Fruit fly (Drosophila melanogaster) whole organism, embryonic: ENCODE data around the gene Sgt1.

Experiments used
- B-H1 ChIP-seq: fragments of 200-800 bp; sonication (Bioruptor generic); IDR thresholded peaks from 3 replicates; pipeline ENCODE4 v1.3.6; 2022; ENCODE audit warnings: missing biosample characterization, missing genetic modification characterization
- CG10431 ChIP-seq: fragments of 200-800 bp; sonication (Bioruptor generic); optimal IDR thresholded peaks from 3 replicates; lab custom pipeline; 2018; ENCODE audit warnings: missing biosample characterization, mild to moderate bottlenecking, missing genetic modification characterization
- CG10959 ChIP-seq: fragments of 200-800 bp; sonication (Bioruptor generic); IDR thresholded peaks from 2 replicates; pipeline ENCODE4 v1.3.6; 2022; ENCODE audit warnings: missing biosample characterization, missing genetic modification characterization
- CG10979 ChIP-seq: fragments of 200-800 bp; sonication (Bioruptor generic); optimal IDR thresholded peaks from 2 replicates; lab custom pipeline; 2018; ENCODE audit warnings: missing biosample characterization, mild to moderate bottlenecking, missing genetic modification characterization, moderate library complexity
- CG11456 ChIP-seq: fragments of 200-800 bp; sonication (Bioruptor generic); IDR thresholded peaks from 3 replicates; pipeline ENCODE4 v1.3.6; 2022; ENCODE audit warnings: missing biosample characterization, missing genetic modification characterization
- CG15601 ChIP-seq: fragments of 200-800 bp; sonication (Bioruptor generic); optimal IDR thresholded peaks from 3 replicates; lab custom pipeline; 2019; ENCODE audit warnings: missing biosample characterization, mild to moderate bottlenecking, missing genetic modification characterization, moderate library complexity
- CG2199 ChIP-seq: fragments of 200-800 bp; sonication (Bioruptor generic); IDR thresholded peaks from 3 replicates; pipeline ENCODE4 v1.3.6; 2022; ENCODE audit warnings: missing biosample characterization, missing genetic modification characterization
- CG32767 ChIP-seq: fragments of 200-800 bp; sonication (Bioruptor generic); IDR thresholded peaks from 2 replicates; pipeline ENCODE4 v1.3.6; 2022; ENCODE audit warnings: missing biosample characterization, missing genetic modification characterization
- CG3281 ChIP-seq: fragments of 200-800 bp; sonication (Bioruptor generic); optimal IDR thresholded peaks from 3 replicates; lab custom pipeline; 2017; ENCODE audit warnings: missing biosample characterization, mild to moderate bottlenecking, missing genetic modification characterization
- CG33557 ChIP-seq: fragments of 200-800 bp; sonication (Bioruptor generic); optimal IDR thresholded peaks from 2 replicates; lab custom pipeline; 2019; ENCODE audit warnings: missing biosample characterization, mild to moderate bottlenecking, missing genetic modification characterization, moderate library complexity
- CG3726 ChIP-seq: fragments of 200-800 bp; sonication (Bioruptor generic); IDR thresholded peaks from 3 replicates; pipeline ENCODE4, ENCODE4 v1.3.6; 2022; ENCODE audit warnings: missing biosample characterization, missing genetic modification characterization
- CG4328 ChIP-seq: fragments of 200-800 bp; sonication (Bioruptor generic); optimal IDR thresholded peaks from 3 replicates; lab custom pipeline; 2017; ENCODE audit warnings: missing biosample characterization, missing genetic modification reagents, missing genetic modification characterization
- CG4424 ChIP-seq: fragments of 200-800 bp; sonication (Bioruptor generic); optimal IDR thresholded peaks from 3 replicates; lab custom pipeline; 2016; ENCODE audit warnings: missing biosample characterization, missing genetic modification characterization
- CG7556 ChIP-seq: fragments of 200-800 bp; sonication (Bioruptor generic); optimal IDR thresholded peaks from 2 replicates; lab custom pipeline; 2017; ENCODE audit warnings: missing biosample characterization, mild to moderate bottlenecking, missing genetic modification characterization
- CG9817 ChIP-seq: fragments of 200-800 bp; sonication (Bioruptor generic); optimal IDR thresholded peaks from 2 replicates; lab custom pipeline; 2018; ENCODE audit warnings: missing biosample characterization, mild to moderate bottlenecking, missing genetic modification characterization, moderate library complexity
- CTCF ChIP-seq: fragments of 200-800 bp; sonication (Bioruptor generic); optimal IDR thresholded peaks from 2 replicates; lab custom pipeline; 2017; ENCODE audit warnings: missing biosample characterization, mild to moderate bottlenecking, missing genetic modification characterization, moderate library complexity
- D19B ChIP-seq: fragments of 200-800 bp; sonication (Bioruptor generic); optimal IDR thresholded peaks from 2 replicates; lab custom pipeline; 2017; ENCODE audit warnings: missing biosample characterization, mild to moderate bottlenecking, missing genetic modification characterization
- Deaf1 ChIP-seq: fragments of 200-800 bp; optimal IDR thresholded peaks from 3 replicates; lab custom pipeline; 2019; ENCODE audit warnings: missing biosample characterization, mild to moderate bottlenecking, missing genetic modification characterization, moderate library complexity
- Eip74EF ChIP-seq, 2 experiments: fragments of 200-800 bp in 1 of 2; fragments of >200 bp in 1 of 2; sonication (Bioruptor generic) in 1 of 2; optimal IDR thresholded peaks; 2 replicates each; lab custom pipeline; 2017 to 2019; ENCODE audit warnings: missing biosample characterization in 2 of 2, missing genetic modification characterization in 2 of 2, mild to moderate bottlenecking in 1 of 2, moderate library complexity in 1 of 2
- Ets65A ChIP-seq: fragments of 200-800 bp; sonication (Bioruptor generic); peaks from one replicate; lab custom pipeline; 2016; ENCODE audit warnings: missing biosample characterization, missing genetic modification characterization
- Mad ChIP-seq: fragments of 200-800 bp; sonication (Bioruptor generic); optimal IDR thresholded peaks from 2 replicates; lab custom pipeline; 2016; ENCODE audit warnings: missing biosample characterization, missing genetic modification characterization
- Max ChIP-seq: fragments of 200-800 bp; sonication (Bioruptor generic); optimal IDR thresholded peaks from 2 replicates; lab custom pipeline; 2016; ENCODE audit warnings: missing biosample characterization, mild to moderate bottlenecking, missing genetic modification characterization
- Med ChIP-seq: fragments of 200-800 bp; sonication (Bioruptor generic); peaks from one replicate; lab custom pipeline; 2016; ENCODE audit warnings: missing biosample characterization, missing genetic modification characterization, mild to moderate bottlenecking, inconsistent platforms, moderate library complexity
- Neu2 ChIP-seq: fragments of 200-800 bp; sonication (Bioruptor generic); optimal IDR thresholded peaks from 3 replicates; lab custom pipeline; 2016; ENCODE audit warnings: missing biosample characterization, missing genetic modification characterization, borderline replicate concordance
- Ravus ChIP-seq: fragments of 200-800 bp; sonication (Bioruptor generic); IDR thresholded peaks from 2 replicates; pipeline ENCODE4 v1.3.6; 2022; ENCODE audit warnings: missing biosample characterization, missing genetic modification characterization
- Scr ChIP-seq: fragments of 200-800 bp; sonication (Bioruptor generic); IDR thresholded peaks from 2 replicates; pipeline ENCODE4 v1.3.6; 2022; ENCODE audit warnings: missing biosample characterization, missing genetic modification characterization; ENCODE audit not compliant: partially characterized antibody
- Sox102F ChIP-seq: fragments of 200-800 bp; sonication (Bioruptor generic); optimal IDR thresholded peaks from 2 replicates; lab custom pipeline; 2018; ENCODE audit warnings: missing biosample characterization, mild to moderate bottlenecking, missing genetic modification characterization, moderate library complexity
- Stat92E ChIP-seq, 3 experiments: fragments of >200 bp in 2 of 3; fragments of 200-800 bp in 1 of 3; sonication (Bioruptor generic) in 1 of 3; optimal IDR thresholded peaks; 2 replicates each; lab custom pipeline; 2017 to 2019; ENCODE audit warnings: missing biosample characterization in 3 of 3, missing genetic modification characterization in 3 of 3, mild to moderate bottlenecking in 1 of 3, moderate library complexity in 1 of 3
- ab ChIP-seq: fragments of 200-800 bp; sonication (Bioruptor generic); optimal IDR thresholded peaks from 2 replicates; lab custom pipeline; 2016; ENCODE audit warnings: missing biosample characterization, missing genetic modification characterization
- ap ChIP-seq: fragments of 200-800 bp; sonication (Bioruptor generic); IDR thresholded peaks from 2 replicates; pipeline ENCODE4 v1.3.6; 2022; ENCODE audit warnings: missing biosample characterization, missing genetic modification characterization
- cad ChIP-seq: fragments of >200 bp; optimal IDR thresholded peaks from 2 replicates; lab custom pipeline; 2017; ENCODE audit warnings: missing biosample characterization, missing genetic modification characterization
- chif ChIP-seq, 2 experiments: fragments of 200-800 bp; sonication (Bioruptor generic); optimal IDR thresholded peaks; 3 replicates each; lab custom pipeline; 2016; ENCODE audit warnings: missing biosample characterization in 2 of 2, missing genetic modification characterization in 2 of 2
- crc ChIP-seq: fragments of 200-800 bp; sonication (Bioruptor generic); optimal IDR thresholded peaks from 2 replicates; lab custom pipeline; 2016; ENCODE audit warnings: missing biosample characterization, missing genetic modification characterization
- grau ChIP-seq: fragments of 200-800 bp; optimal IDR thresholded peaks from 3 replicates; lab custom pipeline; 2019; ENCODE audit warnings: missing biosample characterization, mild to moderate bottlenecking, missing genetic modification characterization, moderate library complexity
- hkb ChIP-seq, 2 experiments: fragments of 200-800 bp in 1 of 2; fragments of >200 bp in 1 of 2; sonication (Bioruptor generic) in 1 of 2; IDR thresholded peaks in 1 of 2; optimal IDR thresholded peaks in 1 of 2; 2 replicates each; pipeline versions ENCODE4 v1.3.6 to Lab custom; 2017 to 2022; ENCODE audit warnings: missing biosample characterization in 1 of 2, missing genetic modification characterization in 1 of 2
- insv ChIP-seq, 2 experiments: fragments of 200-800 bp; sonication (Bioruptor generic); optimal IDR thresholded peaks; 3 replicates each; lab custom pipeline; 2016 to 2018; ENCODE audit warnings: missing biosample characterization in 2 of 2, missing genetic modification characterization in 2 of 2
- knrl ChIP-seq: fragments of 200-800 bp; sonication (Bioruptor generic); IDR thresholded peaks from 3 replicates; pipeline ENCODE4 v1.3.6; 2022; ENCODE audit warnings: missing biosample characterization, missing genetic modification characterization; ENCODE audit not compliant: partially characterized antibody
- sc ChIP-seq, 3 experiments: fragments of >200 bp in 2 of 3; fragments of 200-800 bp in 1 of 3; sonication (Bioruptor generic) in 1 of 3; optimal IDR thresholded peaks; 2 replicates in 2 of 3; 3 replicates in 1 of 3; lab custom pipeline; 2017; ENCODE audit warnings: mild to moderate bottlenecking in 1 of 3, missing biosample characterization in 1 of 3, missing genetic modification characterization in 1 of 3, missing genetic modification reagents in 1 of 3
- sisA ChIP-seq: fragments of 200-800 bp; sonication (Bioruptor generic); IDR thresholded peaks from 2 replicates; pipeline ENCODE4 v1.3.6; 2022; ENCODE audit warnings: missing biosample characterization, missing genetic modification characterization
- so ChIP-seq: fragments of 200-800 bp; sonication (Bioruptor generic); IDR thresholded peaks from 3 replicates; pipeline ENCODE4 v1.3.6; 2022; ENCODE audit warnings: missing biosample characterization, missing genetic modification characterization
- tin ChIP-seq: fragments of 200-800 bp; sonication (Bioruptor generic); optimal IDR thresholded peaks from 3 replicates; lab custom pipeline; 2016; ENCODE audit warnings: missing biosample characterization, missing genetic modification characterization
- tll ChIP-seq, 2 experiments: fragments of 200-800 bp in 1 of 2; fragments of >200 bp in 1 of 2; sonication (Bioruptor generic) in 1 of 2; optimal IDR thresholded peaks; 2 replicates each; lab custom pipeline; 2017 to 2019; ENCODE audit warnings: missing biosample characterization in 2 of 2, missing genetic modification characterization in 2 of 2, mild to moderate bottlenecking in 1 of 2, moderate library complexity in 1 of 2
- tx ChIP-seq: fragments of 200-800 bp; sonication (Bioruptor generic); optimal IDR thresholded peaks from 2 replicates; lab custom pipeline; 2016; ENCODE audit warnings: missing biosample characterization, missing genetic modification characterization
- z ChIP-seq: fragments of 200-800 bp; sonication (Bioruptor generic); IDR thresholded peaks from 3 replicates; pipeline ENCODE4 v1.3.6; 2022; ENCODE audit warnings: missing biosample characterization, missing genetic modification characterization

Gene Sgt1

dm6 chr3R:8308515-8308959 lies 3.5 kb upstream of the Sgt1 start, which contains the start of gene tex (continued):
- TF ChIP-seq sc (optimal IDR thresholded peaks at IDR 0.05; lab: Kevin White, UChicago) (no peak), sc (GFP tag; optimal IDR thresholded peaks at IDR 0.05; lab: Kevin White, UChicago) (peak; percentile 15), CG33557 (peak; percentile 73), Max (GFP tag; lab: Kevin White, UChicago) (no peak), tx (no peak), CG7556 (GFP tag; lab: Kevin White, UChicago) (no peak), ab (no peak), CG9817 (tag; lab: Kevin White, UChicago) (no peak), z (GFP tag; lab: Robert Waterston, UW) (no peak), CTCF (GFP tag; lab: Kevin White, UChicago) (peak; percentile 19), Deaf1 (tag; lab: Kevin White, UChicago) (no peak), Mad (GFP tag; lab: Kevin White, UChicago) (no peak), CG10431 (GFP tag; lab: Kevin White, UChicago) (peak; percentile 31), B-H1 (GFP tag; lab: Robert Waterston, UW) (no peak), tin (GFP tag; lab: Kevin White, UChicago) (no peak), grau (tag; lab: Kevin White, UChicago) (no peak), chif (GFP tag; optimal IDR thresholded peaks at IDR 0.05; lab: Kevin White, UChicago) (peak in 1 of 2 experiments; percentile 14), knrl (GFP tag; lab: Robert Waterston, UW) (peak; percentile 27; the same call in 1 of the 3 replicates), Eip74EF (GFP tag; optimal IDR thresholded peaks at IDR 0.05; lab: Kevin White, UChicago) (peak in 1 of 2 experiments; percentile 80), ap (GFP tag; lab: Robert Waterston, UW) (no peak), CG4424 (GFP tag; lab: Kevin White, UChicago) (no peak), CG10959 (no peak)

dm6 chr3R:8307283-8307682 lies 2.2 kb upstream of the Sgt1 start:
- no peak for TF ChIP-seq so (GFP tag; lab: Robert Waterston, UW)
- TF ChIP-seq cad (GFP tag; lab: Kevin White, UChicago) = peak; percentile 82
- peak; percentile 36 for TF ChIP-seq Med (GFP tag; lab: Kevin White, UChicago)
- peak in 1 of 2 experiments; percentile 94 for TF ChIP-seq tll (GFP tag; optimal IDR thresholded peaks at IDR 0.05; lab: Kevin White, UChicago)

- TF ChIP-seq Ravus (GFP tag; lab: Robert Waterston, UW) (no peak), Ets65A (GFP tag; lab: Kevin White, UChicago) (peak; percentile 90), Neu2 (GFP tag; lab: Kevin White, UChicago) (no peak), D19B (GFP tag; lab: Kevin White, UChicago) (no peak), CG3281 (GFP tag; lab: Kevin White, UChicago) (no peak), CG3726 (GFP tag; lab: Robert Waterston, UW) (no peak)
Observed at dm6 chr3R:8306927-8307261, 1.8 kb upstream of the Sgt1 start.

- no peak for TF ChIP-seq CG10431 (GFP tag; lab: Kevin White, UChicago)
- TF ChIP-seq crc (GFP tag; lab: Kevin White, UChicago) = no peak
- peak; percentile 19 for TF ChIP-seq Scr (GFP tag; lab: Robert Waterston, UW)
- peak; percentile 33 for TF ChIP-seq Med (GFP tag; lab: Kevin White, UChicago)
- TF ChIP-seq insv (GFP tag; optimal IDR thresholded peaks at IDR 0.05; lab: Kevin White, UChicago) = peak; percentile 98 to 100
- no peak for TF ChIP-seq sisA
- no peak for TF ChIP-seq CG10979 (tag; lab: Kevin White, UChicago)
- TF ChIP-seq CG2199 (GFP tag; lab: Robert Waterston, UW) = peak; percentile 45; the same call in 1 of the 3 replicates
- TF ChIP-seq CG4328 (GFP tag; lab: Kevin White, UChicago) = no peak
- TF ChIP-seq CG32767 = peak; percentile 9; the same call in 1 of the 2 replicates
- peak in 1 of 3 experiments; percentile 59 for TF ChIP-seq Stat92E (GFP tag; optimal IDR thresholded peaks at IDR 0.05; lab: Kevin White, UChicago)
- peak; percentile 22 for TF ChIP-seq hkb (optimal IDR thresholded peaks at IDR 0.05; lab: Kevin White, UChicago)
- no peak for TF ChIP-seq hkb (GFP tag; IDR thresholded peaks at IDR 0.05; lab: Robert Waterston, UW)
- TF ChIP-seq CG15601 (tag; lab: Kevin White, UChicago) = peak; percentile 5
- no peak for TF ChIP-seq CG11456 (GFP tag; lab: Robert Waterston, UW)
- TF ChIP-seq Sox102F (GFP tag; lab: Kevin White, UChicago) = no peak
Observed at dm6 chr3R:8306188-8306926, 1.3 kb upstream of the Sgt1 start.
